Worm (Caenorhabditis elegans) whole organism, L4 larva: ENCODE data around the gene F40C5.2.
"Not testable (repeated sequence)": the region's sequence is repeated elsewhere in the genome, so short reads cannot be mapped to it uniquely, and the experiment has no call there.

Experiments used
- F37D6.2 ChIP-seq: sonication (generic microtip); optimal IDR thresholded peaks from 2 replicates; lab custom pipeline; 2016; ENCODE audit warnings: mild to moderate bottlenecking, missing genetic modification characterization, missing compliant biosample characterization
- F49E8.2 ChIP-seq: sonication (generic microtip); optimal IDR thresholded peaks from 2 replicates; lab custom pipeline; 2016; ENCODE audit warnings: missing compliant biosample characterization, mild to moderate bottlenecking, missing genetic modification characterization, borderline replicate concordance
- R02D3.7 ChIP-seq: fragments of 150-350 bp; sonication (generic microtip); optimal IDR thresholded peaks from 3 replicates; lab custom pipeline; 2014; ENCODE audit warnings: missing biosample characterization, missing genetic modification characterization
- T20F7.1 ChIP-seq: fragments of 200-800 bp; sonication (Bioruptor generic); optimal IDR thresholded peaks from 2 replicates; lab custom pipeline; 2018; ENCODE audit warnings: mild to moderate bottlenecking, missing genetic modification characterization, missing compliant biosample characterization
- Y48G9A.11 ChIP-seq: fragments of 200-800 bp; sonication (Bioruptor generic); IDR thresholded peaks from 2 replicates; pipeline ENCODE4 v1.3.6; 2022; ENCODE audit warnings: missing genetic modification reagents, missing genetic modification characterization, missing compliant biosample characterization
- aha-1 ChIP-seq: fragments of 150-350 bp; peaks from one replicate; lab custom pipeline; 2014; ENCODE audit warnings: missing biosample characterization, missing genetic modification characterization
- attf-4 ChIP-seq: sonication (generic microtip); optimal IDR thresholded peaks from 3 replicates; lab custom pipeline; 2017; ENCODE audit warnings: missing biosample characterization, missing genetic modification characterization
- ceh-44 ChIP-seq: fragments of 200-800 bp; sonication (Bioruptor generic); IDR thresholded peaks from 2 replicates; pipeline ENCODE4 v1.3.6; 2022; ENCODE audit warnings: missing genetic modification reagents, missing genetic modification characterization, missing compliant biosample characterization
- ceh-62 ChIP-seq: sonication (generic microtip); optimal IDR thresholded peaks from 2 replicates; lab custom pipeline; 2017; ENCODE audit warnings: missing biosample characterization, missing genetic modification characterization
- ctbp-1 ChIP-seq: fragments of 200-800 bp; sonication (Bioruptor generic); IDR thresholded peaks from 2 replicates; pipeline ENCODE4 v1.3.6; 2022; ENCODE audit warnings: missing genetic modification reagents, missing genetic modification characterization, missing compliant biosample characterization
- daf-12 ChIP-seq: fragments of 150-350 bp; optimal IDR thresholded peaks from 2 replicates; lab custom pipeline; 2014; ENCODE audit warnings: missing biosample characterization, missing genetic modification reagents, missing genetic modification characterization
- daf-16 ChIP-seq, 3 experiments: sonication (generic microtip); optimal IDR thresholded peaks; 2 replicates each; lab custom pipeline; 2016 to 2017; ENCODE audit warnings: missing genetic modification characterization in 3 of 3, missing genetic modification reagents in 3 of 3, mild to moderate bottlenecking in 2 of 3, missing compliant biosample characterization in 2 of 3, missing biosample characterization in 1 of 3, moderate library complexity in 1 of 3
- dmd-6 ChIP-seq: fragments of 200-800 bp; sonication (Bioruptor generic); IDR thresholded peaks from 2 replicates; pipeline ENCODE4 v1.3.6; 2022; ENCODE audit warnings: missing genetic modification reagents, missing genetic modification characterization, missing compliant biosample characterization
- hif-1 ChIP-seq, 2 experiments: sonication (generic microtip); optimal IDR thresholded peaks; 2 replicates each; lab custom pipeline; 2016 to 2017; ENCODE audit warnings: missing compliant biosample characterization in 2 of 2, missing genetic modification characterization in 2 of 2, missing genetic modification reagents in 2 of 2, missing genotype in 2 of 2, mild to moderate bottlenecking in 1 of 2
- hmg-1.1 ChIP-seq: fragments of 200-800 bp; sonication (Bioruptor generic); IDR thresholded peaks from 2 replicates; pipeline ENCODE4 v1.3.6; 2022; ENCODE audit warnings: missing genetic modification reagents, missing genetic modification characterization, missing compliant biosample characterization
- lin-13 ChIP-seq: fragments of 150-350 bp; optimal IDR thresholded peaks from 2 replicates; lab custom pipeline; 2014; ENCODE audit warnings: missing biosample characterization, missing genetic modification reagents, missing genetic modification characterization
- lin-38 ChIP-seq: fragments of 200-800 bp; sonication (Bioruptor generic); IDR thresholded peaks from 2 replicates; pipeline ENCODE4 v1.3.6; 2022; ENCODE audit warnings: missing genetic modification reagents, missing genetic modification characterization, missing compliant biosample characterization
- lsy-2 ChIP-seq, 2 experiments: fragments of 150-350 bp in 1 of 2; sonication (generic microtip) in 1 of 2; optimal IDR thresholded peaks; 2 replicates each; lab custom pipeline; 2014 to 2017; ENCODE audit warnings: missing biosample characterization in 2 of 2, missing genetic modification characterization in 2 of 2
- madf-9 ChIP-seq: fragments of 200-800 bp; sonication (Bioruptor generic); conservative IDR thresholded peaks from 2 replicates; pipeline ENCODE4 v1.3.6; 2022; ENCODE audit warnings: missing genetic modification reagents, missing genetic modification characterization, missing compliant biosample characterization
- mes-2 ChIP-seq: sonication (generic microtip); optimal IDR thresholded peaks from 2 replicates; lab custom pipeline; 2016; ENCODE audit warnings: missing genotype, mild to moderate bottlenecking, missing genetic modification characterization, missing compliant biosample characterization; ENCODE audit not compliant: poor library complexity, severe bottlenecking
- mxl-3 ChIP-seq: fragments of 200-800 bp; sonication (Bioruptor generic); optimal IDR thresholded peaks from 2 replicates; lab custom pipeline; 2018; ENCODE audit warnings: mild to moderate bottlenecking, missing genetic modification characterization, missing compliant biosample characterization
- nhr-11 ChIP-seq: fragments of 150-350 bp; optimal IDR thresholded peaks from 2 replicates; lab custom pipeline; 2014; ENCODE audit warnings: missing biosample characterization, missing genetic modification characterization
- nhr-28 ChIP-seq: fragments of 150-350 bp; optimal IDR thresholded peaks from 2 replicates; lab custom pipeline; 2014; ENCODE audit warnings: missing biosample characterization, missing genetic modification characterization
- pqm-1 ChIP-seq: sonication (generic microtip); optimal IDR thresholded peaks from 2 replicates; lab custom pipeline; 2017; ENCODE audit warnings: missing biosample characterization, missing genetic modification characterization
- snpc-1.2 ChIP-seq: fragments of 200-800 bp; sonication (Bioruptor generic); IDR thresholded peaks from 2 replicates; pipeline ENCODE4 v1.3.6; 2022; ENCODE audit warnings: missing genetic modification reagents, missing genetic modification characterization, missing compliant biosample characterization
- snpc-4 ChIP-seq: fragments of 150-350 bp; optimal IDR thresholded peaks from 2 replicates; lab custom pipeline; 2014; ENCODE audit warnings: missing biosample characterization, missing genetic modification characterization
- spr-1 ChIP-seq: sonication (generic microtip); optimal IDR thresholded peaks from 2 replicates; lab custom pipeline; 2016; ENCODE audit warnings: mild to moderate bottlenecking, missing genetic modification characterization, missing compliant biosample characterization
- unc-130 ChIP-seq: sonication (generic microtip); optimal IDR thresholded peaks from 2 replicates; lab custom pipeline; 2016; ENCODE audit warnings: missing genetic modification reagents, missing genetic modification characterization, missing compliant biosample characterization
- unc-62 ChIP-seq, 3 experiments: fragments of 150-350 bp in 1 of 3; sonication (generic microtip); optimal IDR thresholded peaks in 2 of 3; peaks in 1 of 3; 1 replicate in 1 of 3; 2 replicates in 2 of 3; lab custom pipeline; 2014 to 2017; ENCODE audit warnings: missing biosample characterization in 3 of 3, missing genetic modification characterization in 3 of 3, missing genetic modification reagents in 3 of 3, missing genotype in 1 of 3
- zip-2 ChIP-seq: fragments of 150-350 bp; optimal IDR thresholded peaks from 2 replicates; lab custom pipeline; 2014; ENCODE audit warnings: missing biosample characterization, missing genetic modification characterization
- ztf-11 ChIP-seq: fragments of 150-350 bp; optimal IDR thresholded peaks from 2 replicates; lab custom pipeline; 2014; ENCODE audit warnings: missing biosample characterization, missing genetic modification characterization
- ztf-7 ChIP-seq: fragments of 150-350 bp; optimal IDR thresholded peaks from 2 replicates; lab custom pipeline; 2014; ENCODE audit warnings: missing biosample characterization, missing genetic modification characterization

Gene F40C5.2

ce11 chrV:3564335-3564734 lies 6.5 kb upstream of the F40C5.2 start, which contains the start of gene T24A6.17:
TSS of gene T24A6.17 (minus strand) at chrV:3564435.
- TF ChIP-seq dmd-6 (GFP tag; lab: Robert Waterston, UW); ctbp-1 (GFP tag; lab: Robert Waterston, UW); lin-38: not testable (repeated sequence)

DNA sequence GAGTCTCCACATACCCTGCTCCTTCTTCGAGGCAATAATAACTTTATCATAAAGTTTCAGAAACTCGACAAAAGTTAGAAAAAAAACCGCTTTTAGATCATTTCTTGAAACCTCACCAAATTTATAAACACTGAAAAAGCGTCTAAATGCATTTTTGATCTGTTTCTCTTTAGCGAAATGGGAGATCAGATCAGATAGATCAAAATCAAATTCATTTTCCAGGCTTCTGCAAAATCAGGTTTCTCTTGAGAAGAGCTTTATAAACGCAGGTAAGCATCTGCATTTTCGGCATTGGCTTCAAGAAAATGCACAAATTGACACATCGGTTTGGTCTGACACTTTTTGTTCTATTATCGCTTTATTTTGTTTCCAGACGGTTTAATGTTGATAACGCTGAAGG lies 1.6 kb downstream of the F40C5.2 start, which contains the start of gene F40C5.1:
TSS of gene F40C5.1 (plus strand) at position 301 of the 400 bp plus-strand sequence.
- not testable (repeated sequence) for TF ChIP-seq nhr-11 (tag; lab: Kevin White, UChicago); ceh-44 (GFP tag; lab: Robert Waterston, UW); R02D3.7 (tag; lab: Kevin White, UChicago)

DNA sequence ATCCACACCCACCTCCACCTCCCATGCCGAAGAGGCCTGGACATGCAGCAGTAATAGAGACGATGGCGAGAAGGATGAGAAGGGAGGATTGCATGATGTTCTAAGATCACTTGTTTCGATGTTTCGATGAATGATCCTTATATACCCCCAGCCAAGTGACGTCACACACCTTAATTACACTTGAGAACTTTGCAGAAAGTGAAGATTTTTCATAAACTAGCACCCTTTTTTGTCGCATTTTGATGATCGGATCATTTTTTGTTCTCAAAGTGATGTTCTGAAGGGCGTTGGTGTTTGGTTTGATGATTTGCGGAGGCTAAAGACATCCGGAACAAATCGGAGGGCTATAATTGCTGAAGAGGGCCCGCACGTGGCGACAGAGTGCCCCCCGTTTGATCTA lies 5.0 kb downstream of the F40C5.2 start, which contains the start of gene grl-27:
TSS of gene grl-27 (minus strand) at position 101 of the 400 bp plus-strand sequence.
- TF ChIP-seq ztf-7 (tag; lab: Kevin White, UChicago): no peak
- no peak for TF ChIP-seq lin-38
- TF ChIP-seq daf-16 (GFP tag; optimal IDR thresholded peaks at IDR 0.05; lab: Kevin White, UChicago): no peak
- no peak for TF ChIP-seq daf-16 (tag; optimal IDR thresholded peaks at IDR 0.05; lab: Kevin White, UChicago)
- no peak for TF ChIP-seq ztf-11 (tag; lab: Kevin White, UChicago)
- no peak for TF ChIP-seq ceh-62 (tag; lab: Kevin White, UChicago)
- no peak for TF ChIP-seq T20F7.1 (GFP tag; lab: Kevin White, UChicago)

- TF ChIP-seq snpc-4 (no peak), Y48G9A.11 (GFP tag; lab: Robert Waterston, UW) (peak; percentile 91), snpc-1.2 (GFP tag; lab: Robert Waterston, UW) (peak; percentile 27; the same call in 1 of the 2 replicates), F49E8.2 (tag; lab: Kevin White, UChicago) (peak; percentile 66), dmd-6 (GFP tag; lab: Robert Waterston, UW) (no peak), lsy-2 (tag; optimal IDR thresholded peaks at IDR 0.05; lab: Kevin White, UChicago) (peak in 1 of 2 experiments; percentile 72), daf-16 (GFP tag; optimal IDR thresholded peaks at IDR 0.05; lab: Kevin White, UChicago) (no peak), daf-16 (tag; optimal IDR thresholded peaks at IDR 0.05; lab: Kevin White, UChicago) (peak; percentile 28), daf-12 (tag; lab: Kevin White, UChicago) (no peak), pqm-1 (tag; lab: Kevin White, UChicago) (no peak), lin-38 (peak; percentile 69), unc-130 (GFP tag; lab: Kevin White, UChicago) (peak; percentile 88), madf-9 (GFP tag; lab: Robert Waterston, UW) (0 out of 2 replicates have a peak, but pooled peaks have one; percentile 10), nhr-28 (tag; lab: Kevin White, UChicago) (no peak), mes-2 (tag; lab: Kevin White, UChicago) (no peak)
Observed at ce11 chrV:3578813-3579212, 8.0 kb downstream of the F40C5.2 start, which contains the start of gene pygl-1. TSS of gene pygl-1 (plus strand) at chrV:3579023.

DNA sequence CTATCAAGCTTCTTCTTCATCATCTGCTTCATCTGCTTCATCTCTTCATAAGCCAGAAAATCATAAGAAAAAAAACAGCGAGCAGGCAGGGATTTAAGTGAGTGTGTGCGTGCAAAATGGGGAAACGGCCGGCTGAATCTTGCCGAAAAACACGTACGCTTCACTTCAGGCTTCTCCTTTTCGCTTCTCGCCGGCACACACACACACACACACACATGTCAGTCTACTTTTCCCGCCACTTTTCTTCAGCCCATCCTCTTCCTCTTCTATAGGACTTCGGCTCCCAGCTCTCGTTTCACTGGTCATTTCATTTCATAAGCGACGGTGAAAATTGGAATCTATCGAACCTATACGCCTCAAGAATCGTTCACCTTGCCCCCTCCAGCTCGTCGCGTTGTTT lies 8.5 kb downstream of the F40C5.2 start:
- TF ChIP-seq F37D6.2 (tag; lab: Kevin White, UChicago) (no peak), nhr-28 (tag; lab: Kevin White, UChicago) (no peak), aha-1 (tag; lab: Kevin White, UChicago) (peak; percentile 98), hmg-1.1 (GFP tag; lab: Robert Waterston, UW) (0 out of 2 replicates have a peak, but pooled peaks have one; percentile 16), lin-13 (no peak), attf-4 (tag; lab: Kevin White, UChicago) (no peak), spr-1 (no peak), unc-62 (GFP tag; optimal IDR thresholded peaks at IDR 0.05 in 1 of 2; lab: Kevin White, UChicago) (peak in 1 of 2 experiments; percentile 92), unc-62 (tag; optimal IDR thresholded peaks at IDR 0.05; lab: Kevin White, UChicago) (no peak), mxl-3 (GFP tag; lab: Kevin White, UChicago) (peak; percentile 46), hif-1 (tag; optimal IDR thresholded peaks at IDR 0.05; lab: Kevin White, UChicago) (peak in 1 of 2 experiments; percentile 98), zip-2 (tag; lab: Kevin White, UChicago) (no peak)
